Fruit fly (Drosophila melanogaster) whole organism, embryonic: Measurements from ENCODE around the gene CG4896.

ENCODE experiments used
- Antp ChIP-seq: fragments of 200-800 bp; sonication (Bioruptor generic); optimal IDR thresholded peaks from 3 replicates; lab custom pipeline; 2016; ENCODE audit warnings: missing biosample characterization, missing genetic modification characterization
- Atf-2 ChIP-seq: fragments of 200-800 bp; sonication (Bioruptor generic); optimal IDR thresholded peaks from 2 replicates; lab custom pipeline; 2016; ENCODE audit warnings: missing biosample characterization, missing genetic modification characterization
- B-H1 ChIP-seq: fragments of 200-800 bp; sonication (Bioruptor generic); IDR thresholded peaks from 3 replicates; pipeline ENCODE4 v1.3.6; 2022; ENCODE audit warnings: missing biosample characterization, missing genetic modification characterization
- B-H2 ChIP-seq: fragments of 200-800 bp; sonication (Bioruptor generic); optimal IDR thresholded peaks from 2 replicates; lab custom pipeline; 2018; ENCODE audit warnings: missing biosample characterization, mild to moderate bottlenecking, missing genetic modification characterization
- CG10462 ChIP-seq: fragments of 200-800 bp; sonication (Bioruptor generic); optimal IDR thresholded peaks from 2 replicates; lab custom pipeline; 2016; ENCODE audit warnings: missing biosample characterization, missing genetic modification characterization
- CG11456 ChIP-seq: fragments of 200-800 bp; sonication (Bioruptor generic); IDR thresholded peaks from 3 replicates; pipeline ENCODE4 v1.3.6; 2022; ENCODE audit warnings: missing biosample characterization, missing genetic modification characterization
- CG11723 ChIP-seq: fragments of 200-800 bp; sonication (Bioruptor generic); optimal IDR thresholded peaks from 2 replicates; lab custom pipeline; 2017; ENCODE audit warnings: missing biosample characterization, mild to moderate bottlenecking, missing genetic modification characterization
- CG12299 ChIP-seq: fragments of 200-800 bp; sonication (Bioruptor generic); optimal IDR thresholded peaks from 2 replicates; lab custom pipeline; 2018; ENCODE audit warnings: missing biosample characterization, mild to moderate bottlenecking, missing genetic modification characterization
- CG12769 ChIP-seq: fragments of 200-800 bp; sonication (Bioruptor generic); optimal IDR thresholded peaks from 2 replicates; lab custom pipeline; 2019; ENCODE audit warnings: missing biosample characterization, mild to moderate bottlenecking, missing genetic modification characterization, moderate library complexity
- CG12942 ChIP-seq: fragments of 200-800 bp; sonication (Bioruptor generic); optimal IDR thresholded peaks from 3 replicates; lab custom pipeline; 2016; ENCODE audit warnings: missing biosample characterization, missing genetic modification characterization
- CG13624 ChIP-seq: fragments of 200-800 bp; sonication (Bioruptor generic); optimal IDR thresholded peaks from 2 replicates; lab custom pipeline; 2016; ENCODE audit warnings: missing biosample characterization, missing genetic modification characterization
- CG14014 ChIP-seq: fragments of 200-800 bp; sonication (Bioruptor generic); IDR thresholded peaks from 2 replicates; pipeline ENCODE4 v1.3.6; 2022; ENCODE audit warnings: missing biosample characterization, missing genetic modification characterization
- CG14050 ChIP-seq: fragments of 200-800 bp; sonication (Bioruptor generic); IDR thresholded peaks from 3 replicates; pipeline ENCODE4 v1.3.6; 2022; ENCODE audit warnings: missing biosample characterization, missing genetic modification characterization
- CG14667 ChIP-seq: fragments of 200-800 bp; sonication (Bioruptor generic); IDR thresholded peaks from 2 replicates; pipeline ENCODE4 v1.3.6; 2022; ENCODE audit warnings: missing biosample characterization, missing genetic modification characterization
- CG17912 ChIP-seq: fragments of 200-800 bp; sonication (Bioruptor generic); optimal IDR thresholded peaks from 2 replicates; lab custom pipeline; 2018; ENCODE audit warnings: missing biosample characterization, mild to moderate bottlenecking, missing genetic modification characterization
- CG1832 ChIP-seq: fragments of 200-800 bp; sonication (Bioruptor generic); optimal IDR thresholded peaks from 2 replicates; lab custom pipeline; 2017; ENCODE audit warnings: missing biosample characterization, mild to moderate bottlenecking, missing genetic modification characterization, inconsistent platforms
- CG18599 ChIP-seq: fragments of 200-800 bp; sonication (Bioruptor generic); optimal IDR thresholded peaks from 3 replicates; lab custom pipeline; 2017; ENCODE audit warnings: missing biosample characterization, missing genetic modification characterization, mild to moderate bottlenecking, moderate library complexity, missing genetic modification reagents
- CG2202 ChIP-seq: fragments of 200-800 bp; sonication (Bioruptor generic); optimal IDR thresholded peaks from 2 replicates; lab custom pipeline; 2018; ENCODE audit warnings: missing biosample characterization, mild to moderate bottlenecking, missing genetic modification characterization
- CG31441 ChIP-seq: fragments of 200-800 bp; sonication (Bioruptor generic); IDR thresholded peaks from 2 replicates; pipeline ENCODE4 v1.3.6; 2022; ENCODE audit warnings: missing biosample characterization, missing genetic modification characterization
- CG3726 ChIP-seq: fragments of 200-800 bp; sonication (Bioruptor generic); IDR thresholded peaks from 3 replicates; pipeline ENCODE4, ENCODE4 v1.3.6; 2022; ENCODE audit warnings: missing biosample characterization, missing genetic modification characterization
- CG3995 ChIP-seq: fragments of 200-800 bp; sonication (Bioruptor generic); optimal IDR thresholded peaks from 3 replicates; lab custom pipeline; 2016; ENCODE audit warnings: missing biosample characterization, missing genetic modification characterization
- CG4424 ChIP-seq: fragments of 200-800 bp; sonication (Bioruptor generic); optimal IDR thresholded peaks from 3 replicates; lab custom pipeline; 2016; ENCODE audit warnings: missing biosample characterization, missing genetic modification characterization
- CG8478 ChIP-seq: fragments of >200 bp; optimal IDR thresholded peaks from 2 replicates; lab custom pipeline; 2018
- CG8765 ChIP-seq: fragments of 200-800 bp; sonication (Bioruptor generic); IDR thresholded peaks from 2 replicates; pipeline ENCODE4 v1.3.6; 2022; ENCODE audit warnings: missing biosample characterization, missing genetic modification characterization
- CG9817 ChIP-seq: fragments of 200-800 bp; sonication (Bioruptor generic); optimal IDR thresholded peaks from 2 replicates; lab custom pipeline; 2018; ENCODE audit warnings: missing biosample characterization, mild to moderate bottlenecking, missing genetic modification characterization, moderate library complexity
- CHES-1-like ChIP-seq: fragments of 200-800 bp; sonication (Bioruptor generic); optimal IDR thresholded peaks from 2 replicates; lab custom pipeline; 2016; ENCODE audit warnings: missing biosample characterization, missing genetic modification characterization
- D19B ChIP-seq: fragments of 200-800 bp; sonication (Bioruptor generic); optimal IDR thresholded peaks from 2 replicates; lab custom pipeline; 2017; ENCODE audit warnings: missing biosample characterization, mild to moderate bottlenecking, missing genetic modification characterization
- Dip2 ChIP-seq: fragments of 200-800 bp; sonication (Bioruptor generic); IDR thresholded peaks from 2 replicates; pipeline ENCODE4 v1.3.6; 2022; ENCODE audit warnings: missing biosample characterization, missing genetic modification characterization
- E2f1 ChIP-seq: fragments of 200-800 bp; sonication (Bioruptor generic); IDR thresholded peaks from 2 replicates; pipeline ENCODE4 v1.3.6; 2022; ENCODE audit warnings: missing biosample characterization, missing genetic modification characterization
- GATAe ChIP-seq: fragments of 200-800 bp; sonication (Bioruptor generic); conservative IDR thresholded peaks from 2 replicates; pipeline ENCODE4 v1.3.6; 2022; ENCODE audit warnings: missing biosample characterization, missing genetic modification characterization
- Gug ChIP-seq: fragments of 200-800 bp; sonication (Bioruptor generic); IDR thresholded peaks from 4 replicates; pipeline ENCODE4 v1.3.6; 2022; ENCODE audit warnings: missing biosample characterization, missing genetic modification characterization
- Jarid2 ChIP-seq: fragments of 200-800 bp; sonication (Bioruptor generic); optimal IDR thresholded peaks from 3 replicates; lab custom pipeline; 2017; ENCODE audit warnings: mild to moderate bottlenecking, missing biosample characterization, missing genetic modification reagents, missing genetic modification characterization
- Taf1 ChIP-seq: fragments of 200-800 bp; sonication (Bioruptor generic); IDR thresholded peaks from 2 replicates; pipeline ENCODE4 v1.3.6; 2022; ENCODE audit warnings: missing biosample characterization, missing genetic modification characterization
- Trl ChIP-seq, 3 experiments: fragments of >200 bp in 2 of 3; fragments of 200-800 bp in 1 of 3; sonication (Bioruptor generic) in 1 of 3; optimal IDR thresholded peaks; 2 replicates in 1 of 3; 3 replicates in 2 of 3; lab custom pipeline; 2016 to 2017; ENCODE audit warnings: missing biosample characterization in 1 of 3, missing genetic modification characterization in 1 of 3
- cas ChIP-seq: fragments of 200-800 bp; sonication (Bioruptor generic); IDR thresholded peaks from 2 replicates; pipeline ENCODE4 v1.3.6; 2022; ENCODE audit warnings: missing biosample characterization, missing genetic modification characterization
- cg ChIP-seq: fragments of 200-800 bp; sonication (Bioruptor generic); optimal IDR thresholded peaks from 3 replicates; lab custom pipeline; 2019; ENCODE audit warnings: missing biosample characterization, mild to moderate bottlenecking, missing genetic modification characterization, moderate library complexity
- chn ChIP-seq: fragments of 200-800 bp; sonication (Bioruptor generic); optimal IDR thresholded peaks from 2 replicates; lab custom pipeline; 2016; ENCODE audit warnings: missing biosample characterization, missing genetic modification characterization
- disco-r ChIP-seq: fragments of 200-800 bp; sonication (Bioruptor generic); optimal IDR thresholded peaks from 2 replicates; lab custom pipeline; 2016; ENCODE audit warnings: missing biosample characterization, missing genetic modification characterization
- dpn ChIP-seq, 2 experiments: fragments of 200-800 bp; sonication (Bioruptor generic); optimal IDR thresholded peaks; 3 replicates each; lab custom pipeline; 2016; ENCODE audit warnings: missing biosample characterization in 2 of 2, missing genetic modification characterization in 2 of 2
- gcm2 ChIP-seq: fragments of 200-800 bp; sonication (Bioruptor generic); optimal IDR thresholded peaks from 2 replicates; lab custom pipeline; 2016; ENCODE audit warnings: missing biosample characterization, missing genetic modification characterization
- kay ChIP-seq: fragments of 200-800 bp; sonication (Bioruptor generic); optimal IDR thresholded peaks from 2 replicates; lab custom pipeline; 2016; ENCODE audit warnings: missing biosample characterization, missing genetic modification characterization
- lbe ChIP-seq: fragments of 200-800 bp; sonication (Bioruptor generic); optimal IDR thresholded peaks from 2 replicates; lab custom pipeline; 2016; ENCODE audit warnings: missing biosample characterization, mild to moderate bottlenecking, missing genetic modification characterization
- nau ChIP-seq: fragments of 200-800 bp; sonication (Bioruptor generic); optimal IDR thresholded peaks from 3 replicates; lab custom pipeline; 2017; ENCODE audit warnings: missing biosample characterization, mild to moderate bottlenecking, missing genetic modification characterization, missing genetic modification reagents
- phol ChIP-seq: fragments of 200-800 bp; sonication (Bioruptor generic); optimal IDR thresholded peaks from 3 replicates; lab custom pipeline; 2018; ENCODE audit warnings: missing biosample characterization, mild to moderate bottlenecking, missing genetic modification characterization, moderate library complexity
- ro ChIP-seq: fragments of 200-800 bp; sonication (Bioruptor generic); IDR thresholded peaks from 2 replicates; pipeline ENCODE4 v1.3.6; 2022; ENCODE audit warnings: missing biosample characterization, missing genetic modification characterization
- run ChIP-seq: fragments of 200-800 bp; sonication (Bioruptor generic); optimal IDR thresholded peaks from 3 replicates; lab custom pipeline; 2018; ENCODE audit warnings: missing biosample characterization, mild to moderate bottlenecking, missing genetic modification characterization
- seq ChIP-seq: fragments of 200-800 bp; sonication (Bioruptor generic); IDR thresholded peaks from 2 replicates; pipeline ENCODE4 v1.3.6; 2022; ENCODE audit warnings: missing biosample characterization, missing genetic modification characterization
- slou ChIP-seq: fragments of 200-800 bp; sonication (Bioruptor generic); optimal IDR thresholded peaks from 3 replicates; lab custom pipeline; 2016; ENCODE audit warnings: missing biosample characterization, missing genetic modification characterization
- sna ChIP-seq: fragments of 200-800 bp; sonication (Bioruptor generic); IDR thresholded peaks from 2 replicates; pipeline ENCODE4 v1.3.6; 2022; ENCODE audit warnings: missing biosample characterization, missing genetic modification characterization; ENCODE audit not compliant: partially characterized antibody
- trh ChIP-seq: fragments of 200-800 bp; sonication (Bioruptor generic); optimal IDR thresholded peaks from 2 replicates; lab custom pipeline; 2016; ENCODE audit warnings: missing biosample characterization, missing genetic modification characterization
- tup ChIP-seq: fragments of 200-800 bp; sonication (Bioruptor generic); optimal IDR thresholded peaks from 2 replicates; lab custom pipeline; 2016; ENCODE audit warnings: missing biosample characterization, mild to moderate bottlenecking, missing genetic modification characterization, moderate library complexity
- unpg ChIP-seq: fragments of 200-800 bp; sonication (Bioruptor generic); optimal IDR thresholded peaks from 3 replicates; lab custom pipeline; 2018; ENCODE audit warnings: missing biosample characterization, mild to moderate bottlenecking, missing genetic modification characterization, moderate library complexity

Gene CG4896

dm6 chr2L:1150554-1150953 lies 26.9 kb upstream of the CG4896 start, which contains the start of the genes Tfb4 and Vps29 (continued):
- TF ChIP-seq seq (no peak), Atf-2 (GFP tag; lab: Kevin White, UChicago) (no peak), ro (GFP tag; lab: Robert Waterston, UW) (no peak), CG11456 (GFP tag; lab: Robert Waterston, UW) (peak; percentile 71; the same call in 2 of the 3 replicates), Taf1 (no peak), disco-r (no peak), Gug (GFP tag; lab: Robert Waterston, UW) (peak; percentile 60; the same call in 1 of the 4 replicates), run (no peak), unpg (GFP tag; lab: Kevin White, UChicago) (no peak), B-H2 (GFP tag; lab: Kevin White, UChicago) (peak; percentile 56), CG10462 (GFP tag; lab: Kevin White, UChicago) (no peak), CG11723 (GFP tag; lab: Kevin White, UChicago) (no peak), cas (0 out of 2 replicates have a peak, but pooled peaks have one; percentile 15), CG8478 (lab: Kevin White, UChicago) (no peak), lbe (GFP tag; lab: Kevin White, UChicago) (no peak), CG12769 (tag; lab: Kevin White, UChicago) (no peak), CG12942 (GFP tag; lab: Kevin White, UChicago) (peak; percentile 12), trh (no peak), Dip2 (GFP tag; lab: Robert Waterston, UW) (no peak), phol (peak; percentile 48), Trl (optimal IDR thresholded peaks at IDR 0.05; lab: Kevin White, UChicago) (no peak), Trl (GFP tag; optimal IDR thresholded peaks at IDR 0.05; lab: Kevin White, UChicago) (peak; percentile 58), Antp (GFP tag; lab: Kevin White, UChicago) (peak; percentile 63), gcm2 (no peak), CG4424 (no peak), CG9817 (no peak), slou (GFP tag; lab: Kevin White, UChicago) (no peak), dpn (GFP tag; optimal IDR thresholded peaks at IDR 0.05; lab: Kevin White, UChicago) (peak; percentile 28 to 73), cg (GFP tag; lab: Kevin White, UChicago) (no peak), CG14050 (GFP tag; lab: Robert Waterston, UW) (no peak), GATAe (GFP tag; lab: Robert Waterston, UW) (no peak), chn (GFP tag; lab: Kevin White, UChicago) (peak; percentile 55), CG3726 (GFP tag; lab: Robert Waterston, UW) (no peak), tup (GFP tag; lab: Kevin White, UChicago) (peak; percentile 49), CG18599 (GFP tag; lab: Kevin White, UChicago) (peak; percentile 32), CG8765 (no peak), CHES-1-like (GFP tag; lab: Kevin White, UChicago) (peak; percentile 65), B-H1 (GFP tag; lab: Robert Waterston, UW) (no peak; the same call in 2 of the 3 replicates), CG14014 (GFP tag; lab: Robert Waterston, UW) (peak; percentile 23; the same call in 1 of the 2 replicates), CG1832 (GFP tag; lab: Kevin White, UChicago) (no peak), kay (no peak), CG3995 (no peak), E2f1 (GFP tag; lab: Robert Waterston, UW) (no peak), CG2202 (no peak), CG31441 (GFP tag; lab: Robert Waterston, UW) (no peak), nau (GFP tag; lab: Kevin White, UChicago) (no peak), Jarid2 (no peak), CG17912 (no peak), CG12299 (tag; lab: Kevin White, UChicago) (no peak), D19B (GFP tag; lab: Kevin White, UChicago) (no peak), sna (GFP tag; lab: Robert Waterston, UW) (peak; percentile 89), CG13624 (GFP tag; lab: Kevin White, UChicago) (peak; percentile 63), CG14667 (GFP tag; lab: Robert Waterston, UW) (no peak)
